Fruit fly (Drosophila melanogaster): ENCODE results near the gene CG34293.
A peak's percentile ranks its signal among the peaks of the same experiment; 100 is the strongest.

Gene CG34293

dm6 chr3R:27129580-27130385, 35.6 kb downstream of the CG34293 start (continued):
- TF ChIP-seq topi (GFP tag; optimal IDR thresholded peaks at IDR 0.05): peak; percentile 89
- peak; percentile 53 for TF ChIP-seq CG11762 (GFP tag; optimal IDR thresholded peaks at IDR 0.05; ENCODE audit: insufficient read depth)
- peak; percentile 69 for TF ChIP-seq CG6276 (GFP tag; optimal IDR thresholded peaks at IDR 0.05)
- peak; percentile 73 for TF ChIP-seq Smox (GFP tag; optimal IDR thresholded peaks at IDR 0.05)
- no peak for TF ChIP-seq dac (GFP tag; optimal IDR thresholded peaks at IDR 0.05)
- peak; percentile 82 for TF ChIP-seq Hr39 (GFP tag; optimal IDR thresholded peaks at IDR 0.05)
- TF ChIP-seq Ets21C (GFP tag; optimal IDR thresholded peaks at IDR 0.05): peak; percentile 66
- TF ChIP-seq svp (GFP tag): peak; percentile 91
- TF ChIP-seq CG7368 (GFP tag; optimal IDR thresholded peaks at IDR 0.05): peak; percentile 71
- peak; percentile 81 for TF ChIP-seq CG3919 (GFP tag; optimal IDR thresholded peaks at IDR 0.05)
- peak; percentile 78 for TF ChIP-seq CG31627 (GFP tag; optimal IDR thresholded peaks at IDR 0.05)
- peak; percentile 81 for TF ChIP-seq CG15336 (GFP tag; IDR thresholded peaks at IDR 0.05)
- peak; percentile 85 for TF ChIP-seq Met (GFP tag; optimal IDR thresholded peaks at IDR 0.05)
- peak; percentile 81 for TF ChIP-seq pdm3 (GFP tag; optimal IDR thresholded peaks at IDR 0.05)
- peak; percentile 67 for TF ChIP-seq Gug (GFP tag; IDR thresholded peaks at IDR 0.05)
- TF ChIP-seq Sox15 (GFP tag; optimal IDR thresholded peaks at IDR 0.05): peak; percentile 59

DNA sequence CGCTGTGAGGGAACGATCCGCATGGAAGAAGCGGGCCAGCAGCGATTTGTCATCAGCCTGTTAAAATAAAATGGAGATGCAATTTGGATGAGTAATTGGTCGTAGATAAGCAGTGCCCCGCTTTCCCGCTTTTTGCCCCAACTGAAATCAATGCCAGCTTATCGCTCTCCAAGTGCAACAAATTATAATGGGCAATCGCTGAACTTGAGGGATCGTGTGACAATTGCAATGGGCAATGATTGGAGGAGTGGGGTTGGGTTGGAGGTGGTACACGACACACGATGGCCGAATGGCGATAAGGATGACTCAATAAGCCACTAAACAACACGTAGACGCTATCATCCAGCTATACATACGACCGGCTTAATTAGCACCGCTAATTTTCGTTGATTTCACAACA, 36.7 kb downstream of the CG34293 start:
- TF ChIP-seq svp (GFP tag) (peak; percentile 99), Eip93F (GFP tag; optimal IDR thresholded peaks at IDR 0.05) (peak; percentile 51), dac (GFP tag; optimal IDR thresholded peaks at IDR 0.05) (no peak), salr (GFP tag; optimal IDR thresholded peaks at IDR 0.05) (no peak), vri (GFP tag; optimal IDR thresholded peaks at IDR 0.05) (peak; percentile 61), CG6163 (GFP tag; IDR thresholded peaks at IDR 0.05) (0 out of 3 replicates have a peak, but pooled peaks have one; percentile 12), CG9139 (GFP tag; optimal IDR thresholded peaks at IDR 0.05) (no peak)

dm6 chr3R:27124588-27124987, 40.8 kb downstream of the CG34293 start, which contains the start of gene CG6059:
TSS of gene CG6059 (minus strand) at chr3R:27124688.
- TF ChIP-seq CG31627 (GFP tag; optimal IDR thresholded peaks at IDR 0.05): no peak
- TF ChIP-seq fkh (GFP tag; optimal IDR thresholded peaks at IDR 0.05): no peak
- no peak for TF ChIP-seq salr (GFP tag; optimal IDR thresholded peaks at IDR 0.05)
- no peak for TF ChIP-seq CG8632 (GFP tag; optimal IDR thresholded peaks at IDR 0.05)
- no peak for TF ChIP-seq Sox102F (GFP tag; optimal IDR thresholded peaks at IDR 0.05)
- no peak for TF ChIP-seq CG10669 (GFP tag; optimal IDR thresholded peaks at IDR 0.05)
- no peak for TF ChIP-seq Lpt (GFP tag; optimal IDR thresholded peaks at IDR 0.05)
- no peak for TF ChIP-seq Ets21C (GFP tag; optimal IDR thresholded peaks at IDR 0.05)

DNA sequence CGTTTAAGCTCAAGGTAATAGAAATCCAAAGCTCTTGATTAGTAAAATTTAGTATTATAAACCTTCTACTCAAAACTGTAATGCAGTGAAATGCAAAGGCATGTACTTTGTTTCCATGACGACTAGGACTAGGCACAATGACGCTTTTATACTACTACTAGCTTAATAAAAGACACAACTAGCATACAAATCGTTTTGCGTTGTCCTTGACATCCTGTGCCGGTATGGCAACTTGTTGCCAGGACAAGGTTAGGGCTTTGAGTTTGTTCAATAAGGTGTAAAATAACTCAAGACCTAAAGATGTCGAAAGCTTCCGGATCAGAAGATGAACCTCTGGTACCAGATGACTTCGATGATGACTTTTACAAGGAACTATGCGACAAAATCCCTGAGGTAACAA, 47.0 kb downstream of the CG34293 start, which contains the start of gene CG5882:
Gene CG5882 (plus strand): TSS at position 301 of the 400 bp plus-strand sequence.
- TF ChIP-seq CG34406 (GFP tag; optimal IDR thresholded peaks at IDR 0.05) (no peak), acj6 (GFP tag; optimal IDR thresholded peaks at IDR 0.05) (no peak), pdm3 (GFP tag; optimal IDR thresholded peaks at IDR 0.05) (no peak), spab (GFP tag; optimal IDR thresholded peaks at IDR 0.05) (no peak), Blimp-1 (GFP tag; optimal IDR thresholded peaks at IDR 0.05) (no peak), OdsH (GFP tag; optimal IDR thresholded peaks at IDR 0.05) (no peak), topi (GFP tag; optimal IDR thresholded peaks at IDR 0.05) (no peak), cyc (GFP tag; optimal IDR thresholded peaks at IDR 0.05) (no peak), Met (GFP tag; optimal IDR thresholded peaks at IDR 0.05) (no peak), CG4318 (GFP tag; optimal IDR thresholded peaks at IDR 0.05) (no peak), CG16779 (tag; optimal IDR thresholded peaks at IDR 0.05) (no peak), fd59A (GFP tag; optimal IDR thresholded peaks at IDR 0.05) (no peak), CG6854 (GFP tag; optimal IDR thresholded peaks at IDR 0.05) (no peak), Hr39 (GFP tag; optimal IDR thresholded peaks at IDR 0.05) (no peak), CG11762 (GFP tag; optimal IDR thresholded peaks at IDR 0.05; ENCODE audit: insufficient read depth) (no peak), Hr38 (GFP tag; optimal IDR thresholded peaks at IDR 0.05) (no peak), CG15336 (GFP tag; IDR thresholded peaks at IDR 0.05) (no peak)

Measured in whole organism, prepupa.